Worm (Caenorhabditis elegans) whole organism, late embryonic: ENCODE results near the gene C54F6.12.

Source experiments
- ama-1 ChIP-seq: fragments of 150-350 bp; optimal IDR thresholded peaks from 2 replicates; lab custom pipeline; 2014
- pha-4 ChIP-seq: fragments of 150-350 bp; optimal IDR thresholded peaks from 2 replicates; lab custom pipeline; 2018; ENCODE audit warnings: missing biosample characterization, missing genetic modification reagents, missing genetic modification characterization

- TF ChIP-seq ama-1 (lab: Kevin White, UChicago) (no peak), pha-4 (tag; lab: Kevin White, UChicago) (no peak)
Observed at ce11 chrV:7490340-7490739, 47.6 kb downstream of the C54F6.12 start, which contains the start of gene srbc-9.
